Fruit fly (Drosophila melanogaster) whole organism, adult: ENCODE results near the gene siz.

Experiments
- CG11617 ChIP-seq: fragments of 200-800 bp; sonication (Bioruptor generic); optimal IDR thresholded peaks from 2 replicates; lab custom pipeline; 2017; ENCODE audit warnings: mild to moderate bottlenecking, missing biosample characterization, missing genetic modification reagents, missing genetic modification characterization
- CG12768 ChIP-seq: fragments of 200-800 bp; sonication (Bioruptor generic); optimal IDR thresholded peaks from 2 replicates; lab custom pipeline; 2017; ENCODE audit warnings: missing biosample characterization, missing genetic modification characterization, mild to moderate bottlenecking, moderate library complexity, missing genetic modification reagents
- CG14711 ChIP-seq: fragments of 200-800 bp; sonication (Bioruptor generic); optimal IDR thresholded peaks from 2 replicates; lab custom pipeline; 2018; ENCODE audit warnings: missing biosample characterization, mild to moderate bottlenecking, missing genetic modification characterization, moderate library complexity
- CG1620 ChIP-seq: fragments of 200-800 bp; sonication (Bioruptor generic); optimal IDR thresholded peaks from 2 replicates; lab custom pipeline; 2016; ENCODE audit warnings: missing biosample characterization, missing genetic modification characterization
- CG33017 ChIP-seq: fragments of 200-800 bp; sonication (Bioruptor generic); optimal IDR thresholded peaks from 2 replicates; lab custom pipeline; 2018; ENCODE audit warnings: missing biosample characterization, mild to moderate bottlenecking, missing genetic modification characterization, moderate library complexity
- CG5204 ChIP-seq: fragments of 200-800 bp; sonication (Bioruptor generic); optimal IDR thresholded peaks from 2 replicates; lab custom pipeline; 2016; ENCODE audit warnings: missing biosample characterization, missing genetic modification characterization
- CG7045 ChIP-seq: fragments of 200-800 bp; sonication (Bioruptor generic); optimal IDR thresholded peaks from 2 replicates; lab custom pipeline; 2017; ENCODE audit warnings: missing biosample characterization, mild to moderate bottlenecking, missing genetic modification characterization
- CG7101 ChIP-seq: fragments of 200-800 bp; sonication (Bioruptor generic); optimal IDR thresholded peaks from 2 replicates; lab custom pipeline; 2018; ENCODE audit warnings: missing biosample characterization, mild to moderate bottlenecking, missing genetic modification characterization, moderate library complexity
- Clk ChIP-seq: fragments of 200-800 bp; sonication (Bioruptor generic); optimal IDR thresholded peaks from 2 replicates; lab custom pipeline; 2017; ENCODE audit warnings: missing biosample characterization, missing genetic modification characterization
- Crg-1 ChIP-seq: fragments of 200-800 bp; sonication (Bioruptor generic); optimal IDR thresholded peaks from 2 replicates; lab custom pipeline; 2016; ENCODE audit warnings: missing biosample characterization, missing genetic modification characterization
- Hr96 ChIP-seq: fragments of 200-800 bp; sonication (Bioruptor generic); optimal IDR thresholded peaks from 2 replicates; lab custom pipeline; 2016; ENCODE audit warnings: missing biosample characterization, missing genetic modification characterization
- Mnt ChIP-seq: fragments of 200-800 bp; sonication (Bioruptor generic); optimal IDR thresholded peaks from 2 replicates; lab custom pipeline; 2016; ENCODE audit warnings: missing biosample characterization, mild to moderate bottlenecking, missing genetic modification characterization
- bab1 ChIP-seq: fragments of 200-800 bp; sonication (Bioruptor generic); optimal IDR thresholded peaks from 3 replicates; lab custom pipeline; 2019; ENCODE audit warnings: missing biosample characterization, mild to moderate bottlenecking, missing genetic modification characterization, moderate library complexity
- cic ChIP-seq: fragments of 200-800 bp; sonication (Bioruptor generic); optimal IDR thresholded peaks from 2 replicates; lab custom pipeline; 2017; ENCODE audit warnings: missing biosample characterization, mild to moderate bottlenecking, missing genetic modification characterization, moderate library complexity
- cnc ChIP-seq, 2 experiments: fragments of >200 bp; optimal IDR thresholded peaks; 2 replicates each; lab custom pipeline; 2017
- kay ChIP-seq: fragments of 200-800 bp; sonication (Bioruptor generic); peaks from one replicate; lab custom pipeline; 2016; ENCODE audit warnings: missing biosample characterization, missing genetic modification characterization, borderline replicate concordance
- ovo ChIP-seq: fragments of 200-800 bp; sonication (Bioruptor generic); optimal IDR thresholded peaks from 2 replicates; lab custom pipeline; 2016; ENCODE audit warnings: missing biosample characterization, missing genetic modification characterization
- pad ChIP-seq: fragments of 200-800 bp; sonication (Bioruptor generic); optimal IDR thresholded peaks from 3 replicates; lab custom pipeline; 2017; ENCODE audit warnings: missing biosample characterization, missing genetic modification characterization, mild to moderate bottlenecking, moderate library complexity, missing genetic modification reagents
- tj ChIP-seq: fragments of 200-800 bp; sonication (Bioruptor generic); optimal IDR thresholded peaks from 3 replicates; lab custom pipeline; 2017; ENCODE audit warnings: missing biosample characterization, mild to moderate bottlenecking, missing genetic modification characterization, moderate library complexity
- toe ChIP-seq: fragments of 200-800 bp; sonication (Bioruptor generic); optimal IDR thresholded peaks from 2 replicates; lab custom pipeline; 2016; ENCODE audit warnings: missing biosample characterization, missing genetic modification characterization

siz gene

dm6 chr3L:21090245-21090644 lies 55.9 kb downstream of the siz start:
- TF ChIP-seq CG14711 (tag; lab: Kevin White, UChicago) (no peak), cic (GFP tag; lab: Kevin White, UChicago) (no peak), pad (GFP tag; lab: Kevin White, UChicago) (no peak), toe (GFP tag; lab: Kevin White, UChicago) (no peak), bab1 (no peak), CG7101 (tag; lab: Kevin White, UChicago) (no peak), CG5204 (GFP tag; lab: Kevin White, UChicago) (no peak), Clk (GFP tag; lab: Kevin White, UChicago) (no peak), CG1620 (GFP tag; lab: Kevin White, UChicago) (no peak), ovo (no peak), CG11617 (GFP tag; lab: Kevin White, UChicago) (no peak)

DNA sequence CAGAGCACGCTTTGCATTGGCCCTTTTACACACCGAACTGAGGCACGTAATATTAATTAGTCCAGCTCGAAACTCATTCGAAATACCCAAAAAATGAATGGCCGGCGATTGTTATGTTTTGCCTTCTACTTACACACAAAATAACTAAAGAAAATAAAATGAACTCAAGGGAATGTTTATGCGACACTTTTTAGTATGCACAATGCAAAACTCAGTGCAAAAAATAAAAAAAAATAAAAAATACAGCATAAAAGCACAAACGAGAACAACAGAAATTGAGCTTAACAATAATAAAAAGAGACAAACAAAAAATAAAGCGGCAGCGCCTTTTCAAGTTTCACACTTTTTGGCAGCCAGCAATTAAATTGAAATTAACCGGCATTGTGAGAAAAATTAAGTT lies 63.1 kb downstream of the siz start:
- TF ChIP-seq ovo (no peak), tj (GFP tag; lab: Kevin White, UChicago) (peak; percentile 74), CG12768 (GFP tag; lab: Kevin White, UChicago) (no peak), Clk (GFP tag; lab: Kevin White, UChicago) (no peak), bab1 (no peak), kay (GFP tag; lab: Kevin White, UChicago) (no peak)

DNA sequence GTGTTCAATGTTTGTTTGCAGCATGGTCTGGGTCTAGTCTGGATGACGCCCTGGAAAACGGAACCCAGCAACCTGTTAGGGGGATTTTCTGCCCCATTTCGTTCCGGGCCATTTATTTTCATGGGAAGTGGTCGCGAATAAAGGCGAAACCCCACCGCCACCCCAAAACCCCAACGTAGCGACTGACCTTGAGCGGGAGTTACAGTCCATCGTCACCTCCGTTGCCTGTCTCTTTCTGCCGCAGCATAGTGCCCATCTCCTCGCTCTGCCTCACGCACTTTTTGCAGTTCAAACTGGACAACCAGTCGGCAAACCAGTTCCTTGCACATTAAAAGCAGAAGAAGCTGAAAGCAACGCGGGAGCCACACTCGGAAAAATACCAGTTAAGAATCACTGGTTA lies 64.3 kb downstream of the siz start:
- TF ChIP-seq cnc (optimal IDR thresholded peaks at IDR 0.05; lab: Kevin White, UChicago) (no peak), ovo (no peak), cic (GFP tag; lab: Kevin White, UChicago) (no peak)

DNA sequence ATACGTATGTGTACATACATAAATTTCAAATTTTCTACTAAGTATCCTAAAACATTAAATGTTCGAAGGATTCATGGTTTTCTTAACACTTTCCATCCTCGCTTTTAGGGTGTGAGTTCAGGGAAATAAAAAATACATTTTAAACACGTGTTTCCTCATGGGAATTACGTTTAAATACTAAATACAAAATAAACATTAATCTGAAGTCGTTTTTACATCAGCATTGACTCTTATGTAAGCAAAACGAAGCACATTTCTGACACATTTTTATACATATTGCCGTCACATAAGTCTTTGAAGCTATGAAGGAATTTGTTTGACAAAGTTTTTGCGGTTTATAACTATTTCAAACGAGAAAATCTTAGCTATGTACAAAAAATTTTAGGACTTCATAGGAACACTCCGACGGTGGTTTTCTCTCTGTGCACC lies 64.7 kb downstream of the siz start:
- TF ChIP-seq kay (GFP tag; lab: Kevin White, UChicago) (peak; percentile 26), CG33017 (tag; lab: Kevin White, UChicago) (no peak)

DNA sequence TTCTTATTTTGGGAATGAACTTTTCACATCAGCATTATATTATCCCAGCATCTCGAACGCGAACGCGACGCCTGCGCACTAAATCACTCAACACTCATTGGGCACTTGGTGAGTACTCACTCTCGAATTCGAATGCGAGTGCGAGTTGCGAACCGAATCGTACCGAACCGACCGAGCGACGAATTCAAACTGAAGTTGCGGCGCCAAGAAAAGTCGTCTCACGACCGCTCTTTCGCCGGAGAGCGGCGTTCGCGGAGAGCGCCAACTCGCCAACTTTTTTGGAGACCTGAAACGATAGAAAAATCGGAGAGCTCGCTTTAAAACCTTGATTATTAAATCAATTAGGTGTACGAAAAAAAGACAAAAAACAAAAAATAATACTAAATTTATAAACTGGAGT lies 65.6 kb downstream of the siz start:
- TF ChIP-seq toe (GFP tag; lab: Kevin White, UChicago) (no peak), tj (GFP tag; lab: Kevin White, UChicago) (peak; percentile 34), bab1 (peak; percentile 1)

- TF ChIP-seq Crg-1 (GFP tag; lab: Kevin White, UChicago) (no peak), CG5204 (GFP tag; lab: Kevin White, UChicago) (no peak), Hr96 (GFP tag; lab: Kevin White, UChicago) (no peak), CG1620 (GFP tag; lab: Kevin White, UChicago) (no peak), cnc (optimal IDR thresholded peaks at IDR 0.05; lab: Kevin White, UChicago) (no peak), Mnt (GFP tag; lab: Kevin White, UChicago) (no peak), cic (GFP tag; lab: Kevin White, UChicago) (no peak), ovo (no peak), CG7045 (GFP tag; lab: Kevin White, UChicago) (no peak), CG14711 (tag; lab: Kevin White, UChicago) (no peak), kay (GFP tag; lab: Kevin White, UChicago) (no peak), CG7101 (tag; lab: Kevin White, UChicago) (no peak), CG11617 (GFP tag; lab: Kevin White, UChicago) (no peak), pad (GFP tag; lab: Kevin White, UChicago) (no peak), CG12768 (GFP tag; lab: Kevin White, UChicago) (no peak), CG33017 (tag; lab: Kevin White, UChicago) (no peak), tj (GFP tag; lab: Kevin White, UChicago) (no peak), bab1 (no peak)
Observed at dm6 chr3L:21100429-21100828, 66.1 kb downstream of the siz start.

DNA sequence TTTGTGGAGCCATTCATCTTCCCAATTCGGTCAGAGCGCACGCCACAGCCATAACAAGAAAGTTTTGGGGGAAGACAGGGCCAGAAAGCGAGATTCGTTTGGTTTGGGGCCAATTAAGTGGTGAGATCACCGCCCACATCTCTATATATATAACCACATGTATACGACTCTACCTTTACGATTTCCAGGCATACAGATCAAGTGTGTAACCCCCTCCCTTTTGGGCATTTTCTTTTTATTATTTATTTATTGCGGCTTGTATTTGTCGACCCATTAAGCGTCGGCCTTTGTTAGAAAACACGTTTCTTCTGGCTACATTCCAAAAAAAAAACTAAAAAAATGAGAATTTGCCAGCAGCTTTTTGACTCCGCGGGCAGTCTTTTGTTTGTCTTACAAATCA lies 67.0 kb downstream of the siz start:
- TF ChIP-seq Mnt (GFP tag; lab: Kevin White, UChicago) (no peak), CG11617 (GFP tag; lab: Kevin White, UChicago) (no peak), CG7101 (tag; lab: Kevin White, UChicago) (no peak), CG7045 (GFP tag; lab: Kevin White, UChicago) (no peak), Crg-1 (GFP tag; lab: Kevin White, UChicago) (no peak), tj (GFP tag; lab: Kevin White, UChicago) (no peak), pad (GFP tag; lab: Kevin White, UChicago) (no peak), kay (GFP tag; lab: Kevin White, UChicago) (no peak), Hr96 (GFP tag; lab: Kevin White, UChicago) (no peak)
